Fruit fly (Drosophila melanogaster) whole organism, embryonic: Measurements from ENCODE around the gene Dus1.

Source experiments
- ATbp ChIP-seq: fragments of 200-800 bp; sonication (Bioruptor generic); optimal IDR thresholded peaks from 2 replicates; lab custom pipeline; 2017; ENCODE audit warnings: missing biosample characterization, mild to moderate bottlenecking, missing genetic modification characterization, missing genetic modification reagents
- Ada2b ChIP-seq: fragments of 200-800 bp; sonication (Bioruptor generic); IDR thresholded peaks from 2 replicates; pipeline ENCODE4 v1.3.6; 2022; ENCODE audit warnings: missing biosample characterization, missing genetic modification characterization
- Atf-2 ChIP-seq: fragments of 200-800 bp; sonication (Bioruptor generic); optimal IDR thresholded peaks from 2 replicates; lab custom pipeline; 2016; ENCODE audit warnings: missing biosample characterization, missing genetic modification characterization
- B-H1 ChIP-seq: fragments of 200-800 bp; sonication (Bioruptor generic); IDR thresholded peaks from 3 replicates; pipeline ENCODE4 v1.3.6; 2022; ENCODE audit warnings: missing biosample characterization, missing genetic modification characterization
- CG10274 ChIP-seq: fragments of 200-800 bp; sonication (Bioruptor generic); optimal IDR thresholded peaks from 3 replicates; lab custom pipeline; 2017; ENCODE audit warnings: missing biosample characterization, mild to moderate bottlenecking, missing genetic modification characterization
- CG11504 ChIP-seq: fragments of 200-800 bp; sonication (Bioruptor generic); optimal IDR thresholded peaks from 3 replicates; lab custom pipeline; 2019; ENCODE audit warnings: missing biosample characterization, mild to moderate bottlenecking, missing genetic modification characterization, moderate library complexity
- CG11560 ChIP-seq: fragments of 200-800 bp; sonication (Bioruptor generic); IDR thresholded peaks from 3 replicates; pipeline ENCODE4 v1.3.6; 2022; ENCODE audit warnings: missing biosample characterization, missing genetic modification characterization
- CG12219 ChIP-seq: fragments of 200-800 bp; sonication (Bioruptor generic); optimal IDR thresholded peaks from 3 replicates; lab custom pipeline; 2018; ENCODE audit warnings: missing biosample characterization, mild to moderate bottlenecking, missing genetic modification characterization
- CG13894 ChIP-seq: fragments of 200-800 bp; sonication (Bioruptor generic); optimal IDR thresholded peaks from 3 replicates; lab custom pipeline; 2018; ENCODE audit warnings: missing biosample characterization, mild to moderate bottlenecking, missing genetic modification characterization, moderate library complexity
- CG14050 ChIP-seq: fragments of 200-800 bp; sonication (Bioruptor generic); IDR thresholded peaks from 3 replicates; pipeline ENCODE4 v1.3.6; 2022; ENCODE audit warnings: missing biosample characterization, missing genetic modification characterization
- CG14667 ChIP-seq: fragments of 200-800 bp; sonication (Bioruptor generic); IDR thresholded peaks from 2 replicates; pipeline ENCODE4 v1.3.6; 2022; ENCODE audit warnings: missing biosample characterization, missing genetic modification characterization
- CG1647 ChIP-seq: fragments of 200-800 bp; sonication (Bioruptor generic); optimal IDR thresholded peaks from 3 replicates; lab custom pipeline; 2016; ENCODE audit warnings: missing biosample characterization, missing genetic modification characterization
- CG17802 ChIP-seq: fragments of 200-800 bp; sonication (Bioruptor generic); optimal IDR thresholded peaks from 2 replicates; lab custom pipeline; 2018; ENCODE audit warnings: missing biosample characterization, mild to moderate bottlenecking, missing genetic modification characterization, moderate library complexity
- CG30403 ChIP-seq: fragments of 200-800 bp; sonication (Bioruptor generic); optimal IDR thresholded peaks from 3 replicates; lab custom pipeline; 2016; ENCODE audit warnings: missing biosample characterization, missing genetic modification characterization
- CG32767 ChIP-seq: fragments of 200-800 bp; sonication (Bioruptor generic); IDR thresholded peaks from 2 replicates; pipeline ENCODE4 v1.3.6; 2022; ENCODE audit warnings: missing biosample characterization, missing genetic modification characterization
- CG42726 ChIP-seq: fragments of 200-800 bp; sonication (Bioruptor generic); IDR thresholded peaks from 2 replicates; pipeline ENCODE4 v1.3.6; 2022; ENCODE audit warnings: missing biosample characterization, missing genetic modification characterization; ENCODE audit not compliant: partially characterized antibody
- CG6175 ChIP-seq: fragments of 200-800 bp; sonication (Bioruptor generic); IDR thresholded peaks from 3 replicates; pipeline ENCODE4 v1.3.6; 2022; ENCODE audit warnings: missing biosample characterization, missing genetic modification characterization
- CG6654 ChIP-seq: fragments of 200-800 bp; sonication (Bioruptor generic); optimal IDR thresholded peaks from 2 replicates; lab custom pipeline; 2017; ENCODE audit warnings: missing biosample characterization, mild to moderate bottlenecking, missing genetic modification characterization
- CG6683 ChIP-seq: fragments of 200-800 bp; sonication (Bioruptor generic); optimal IDR thresholded peaks from 2 replicates; lab custom pipeline; 2017; ENCODE audit warnings: missing biosample characterization, mild to moderate bottlenecking, missing genetic modification characterization, missing genetic modification reagents
- CG8388 ChIP-seq: fragments of 200-800 bp; sonication (Bioruptor generic); optimal IDR thresholded peaks from 2 replicates; lab custom pipeline; 2019; ENCODE audit warnings: missing biosample characterization, mild to moderate bottlenecking, missing genetic modification characterization, moderate library complexity
- CG8924 ChIP-seq: fragments of 200-800 bp; optimal IDR thresholded peaks from 3 replicates; lab custom pipeline; 2019; ENCODE audit warnings: missing biosample characterization, mild to moderate bottlenecking, missing genetic modification characterization, moderate library complexity
- Dip2 ChIP-seq: fragments of 200-800 bp; sonication (Bioruptor generic); IDR thresholded peaks from 2 replicates; pipeline ENCODE4 v1.3.6; 2022; ENCODE audit warnings: missing biosample characterization, missing genetic modification characterization
- ERR ChIP-seq: fragments of 200-800 bp; sonication (Bioruptor generic); optimal IDR thresholded peaks from 2 replicates; lab custom pipeline; 2016; ENCODE audit warnings: missing biosample characterization, missing genetic modification characterization
- Fer1 ChIP-seq: fragments of 200-800 bp; sonication (Bioruptor generic); optimal IDR thresholded peaks from 2 replicates; lab custom pipeline; 2017; ENCODE audit warnings: missing biosample characterization, mild to moderate bottlenecking, missing genetic modification characterization
- Mad ChIP-seq: fragments of 200-800 bp; sonication (Bioruptor generic); optimal IDR thresholded peaks from 2 replicates; lab custom pipeline; 2016; ENCODE audit warnings: missing biosample characterization, missing genetic modification characterization
- Mes4 ChIP-seq: fragments of 200-800 bp; sonication (Bioruptor generic); optimal IDR thresholded peaks from 2 replicates; lab custom pipeline; 2016; ENCODE audit warnings: missing biosample characterization, missing genetic modification characterization
- Ptx1 ChIP-seq: fragments of 200-800 bp; sonication (Bioruptor generic); IDR thresholded peaks from 2 replicates; pipeline ENCODE4 v1.3.6; 2022; ENCODE audit warnings: missing biosample characterization, missing genetic modification characterization
- Scr ChIP-seq: fragments of 200-800 bp; sonication (Bioruptor generic); IDR thresholded peaks from 2 replicates; pipeline ENCODE4 v1.3.6; 2022; ENCODE audit warnings: missing biosample characterization, missing genetic modification characterization; ENCODE audit not compliant: partially characterized antibody
- ato ChIP-seq: fragments of 200-800 bp; sonication (Bioruptor generic); IDR thresholded peaks from 2 replicates; pipeline ENCODE4 v1.3.6; 2022; ENCODE audit warnings: missing biosample characterization, missing genetic modification characterization; ENCODE audit not compliant: partially characterized antibody
- chinmo ChIP-seq: fragments of 200-800 bp; sonication (Bioruptor generic); IDR thresholded peaks from 4 replicates; pipeline ENCODE4 v1.3.6; 2022; ENCODE audit warnings: missing biosample characterization, missing genetic modification characterization; ENCODE audit not compliant: partially characterized antibody
- dmrt99B ChIP-seq: fragments of 200-800 bp; sonication (Bioruptor generic); optimal IDR thresholded peaks from 2 replicates; lab custom pipeline; 2018; ENCODE audit warnings: missing biosample characterization, mild to moderate bottlenecking, missing genetic modification characterization, moderate library complexity
- fd96Cb ChIP-seq: fragments of 200-800 bp; sonication (Bioruptor generic); optimal IDR thresholded peaks from 2 replicates; lab custom pipeline; 2018; ENCODE audit warnings: missing biosample characterization, mild to moderate bottlenecking, missing genetic modification characterization, moderate library complexity
- gcm ChIP-seq: fragments of 200-800 bp; sonication (Bioruptor generic); optimal IDR thresholded peaks from 2 replicates; lab custom pipeline; 2019; ENCODE audit warnings: missing biosample characterization, mild to moderate bottlenecking, missing genetic modification characterization, moderate library complexity
- grn ChIP-seq: fragments of 200-800 bp; sonication (Bioruptor generic); optimal IDR thresholded peaks from 3 replicates; lab custom pipeline; 2017; ENCODE audit warnings: missing biosample characterization, missing genetic modification characterization
- hkb ChIP-seq, 2 experiments: fragments of 200-800 bp in 1 of 2; fragments of >200 bp in 1 of 2; sonication (Bioruptor generic) in 1 of 2; IDR thresholded peaks in 1 of 2; optimal IDR thresholded peaks in 1 of 2; 2 replicates each; pipeline versions ENCODE4 v1.3.6 to Lab custom; 2017 to 2022; ENCODE audit warnings: missing biosample characterization in 1 of 2, missing genetic modification characterization in 1 of 2
- ind ChIP-seq: fragments of 200-800 bp; sonication (Bioruptor generic); optimal IDR thresholded peaks from 3 replicates; lab custom pipeline; 2016; ENCODE audit warnings: missing biosample characterization, missing genetic modification characterization
- ken ChIP-seq: fragments of 200-800 bp; sonication (Bioruptor generic); IDR thresholded peaks from 3 replicates; pipeline ENCODE4 v1.3.6; 2022; ENCODE audit warnings: missing biosample characterization, missing genetic modification characterization
- knrl ChIP-seq: fragments of 200-800 bp; sonication (Bioruptor generic); IDR thresholded peaks from 3 replicates; pipeline ENCODE4 v1.3.6; 2022; ENCODE audit warnings: missing biosample characterization, missing genetic modification characterization; ENCODE audit not compliant: partially characterized antibody
- nau ChIP-seq: fragments of 200-800 bp; sonication (Bioruptor generic); optimal IDR thresholded peaks from 3 replicates; lab custom pipeline; 2017; ENCODE audit warnings: missing biosample characterization, mild to moderate bottlenecking, missing genetic modification characterization, missing genetic modification reagents
- nerfin-2 ChIP-seq: fragments of 200-800 bp; sonication (Bioruptor generic); IDR thresholded peaks from 2 replicates; pipeline ENCODE4 v1.3.6; 2022; ENCODE audit warnings: missing biosample characterization, missing genetic modification characterization; ENCODE audit not compliant: partially characterized antibody
- oc ChIP-seq: fragments of 200-800 bp; sonication (Bioruptor generic); optimal IDR thresholded peaks from 2 replicates; lab custom pipeline; 2018; ENCODE audit warnings: missing biosample characterization, mild to moderate bottlenecking, missing genetic modification characterization, moderate library complexity
- phol ChIP-seq: fragments of 200-800 bp; sonication (Bioruptor generic); optimal IDR thresholded peaks from 3 replicates; lab custom pipeline; 2018; ENCODE audit warnings: missing biosample characterization, mild to moderate bottlenecking, missing genetic modification characterization, moderate library complexity
- pita ChIP-seq: fragments of 200-800 bp; sonication (Bioruptor generic); optimal IDR thresholded peaks from 2 replicates; lab custom pipeline; 2017; ENCODE audit warnings: missing biosample characterization, mild to moderate bottlenecking, missing genetic modification characterization
- pum ChIP-seq: fragments of 200-800 bp; sonication (Bioruptor generic); optimal IDR thresholded peaks from 2 replicates; lab custom pipeline; 2016; ENCODE audit warnings: missing biosample characterization, missing genetic modification characterization
- sima ChIP-seq: fragments of 200-800 bp; sonication (Bioruptor generic); optimal IDR thresholded peaks from 2 replicates; lab custom pipeline; 2016; ENCODE audit warnings: missing biosample characterization, missing genetic modification characterization
- slbo ChIP-seq: fragments of 200-800 bp; sonication (Bioruptor generic); IDR thresholded peaks from 2 replicates; pipeline ENCODE4 v1.3.6; 2022; ENCODE audit warnings: missing biosample characterization, missing genetic modification characterization
- usp ChIP-seq: fragments of >200 bp; optimal IDR thresholded peaks from 2 replicates; lab custom pipeline; 2017; ENCODE audit warnings: missing biosample characterization, missing genetic modification characterization
- wdn ChIP-seq: fragments of 200-800 bp; sonication (Bioruptor generic); IDR thresholded peaks from 2 replicates; pipeline ENCODE4 v1.3.6; 2022; ENCODE audit warnings: missing biosample characterization, missing genetic modification characterization
- zen2 ChIP-seq: fragments of 200-800 bp; sonication (Bioruptor generic); IDR thresholded peaks from 3 replicates; pipeline ENCODE4 v1.3.6; 2022; ENCODE audit warnings: missing biosample characterization, missing genetic modification characterization; ENCODE audit not compliant: partially characterized antibody
- zf30C ChIP-seq: fragments of 200-800 bp; sonication (Bioruptor generic); optimal IDR thresholded peaks from 3 replicates; lab custom pipeline; 2018; ENCODE audit warnings: missing biosample characterization, mild to moderate bottlenecking, missing genetic modification characterization

Gene Dus1

dm6 chr2L:223351-223750 is 48.2 kb downstream of the Dus1 start (continued):
- TF ChIP-seq sima (GFP tag; lab: Kevin White, UChicago), result peak; percentile 55
- peak; percentile 90 for TF ChIP-seq ken (GFP tag; lab: Robert Waterston, UW)
- TF ChIP-seq phol (tag; lab: Kevin White, UChicago), result peak; percentile 87
- TF ChIP-seq CG13894 (tag; lab: Kevin White, UChicago), result no peak
- no peak for TF ChIP-seq pita (GFP tag; lab: Kevin White, UChicago)
- peak; percentile 45 for TF ChIP-seq CG10274 (GFP tag; lab: Kevin White, UChicago)
- TF ChIP-seq pum (GFP tag; lab: Kevin White, UChicago), result peak; percentile 84
- no peak for TF ChIP-seq grn (GFP tag; lab: Kevin White, UChicago)
- TF ChIP-seq Dip2, result peak; percentile 39; the same call in 1 of the 2 replicates
- peak; percentile 66; the same call in 1 of the 2 replicates for TF ChIP-seq wdn
- TF ChIP-seq dmrt99B (tag; lab: Kevin White, UChicago), result peak; percentile 90
- peak; percentile 90 for TF ChIP-seq CG8388 (GFP tag; lab: Kevin White, UChicago)
- peak; percentile 51 for TF ChIP-seq Fer1 (GFP tag; lab: Kevin White, UChicago)
- peak; percentile 79 for TF ChIP-seq Mes4 (GFP tag; lab: Kevin White, UChicago)
- TF ChIP-seq CG11560 (tag; lab: Robert Waterston, UW), result peak; percentile 41; the same call in 1 of the 3 replicates
- peak; percentile 79 for TF ChIP-seq oc (tag; lab: Kevin White, UChicago)
- TF ChIP-seq gcm (GFP tag; lab: Kevin White, UChicago), result peak; percentile 81
- TF ChIP-seq CG8924, result peak; percentile 74
- peak; percentile 70 for TF ChIP-seq CG17802 (tag; lab: Kevin White, UChicago)
- peak; percentile 89 for TF ChIP-seq Ptx1 (GFP tag; lab: Robert Waterston, UW)
- TF ChIP-seq Scr (GFP tag; lab: Robert Waterston, UW), result no peak
- peak; percentile 88 for TF ChIP-seq CG30403
- peak; percentile 54 for TF ChIP-seq CG6654 (GFP tag; lab: Kevin White, UChicago)
- peak; percentile 76 for TF ChIP-seq nau (GFP tag; lab: Kevin White, UChicago)
- TF ChIP-seq Mad (GFP tag; lab: Kevin White, UChicago), result peak; percentile 76
- TF ChIP-seq Ada2b, result peak; percentile 87
- peak; percentile 90 for TF ChIP-seq Atf-2 (GFP tag; lab: Kevin White, UChicago)
- no peak for TF ChIP-seq CG42726 (GFP tag; lab: Robert Waterston, UW)
- TF ChIP-seq zen2, result no peak
- TF ChIP-seq ind, result peak; percentile 77
- no peak for TF ChIP-seq usp (GFP tag; lab: Kevin White, UChicago)
- TF ChIP-seq CG6683, result peak; percentile 43
- no peak for TF ChIP-seq ato
- TF ChIP-seq ATbp (GFP tag; lab: Kevin White, UChicago), result peak; percentile 91
- TF ChIP-seq slbo (GFP tag; lab: Robert Waterston, UW), result peak; percentile 80
- peak; percentile 87 for TF ChIP-seq CG14050 (GFP tag; lab: Robert Waterston, UW)
- peak; percentile 69 for TF ChIP-seq CG32767
- TF ChIP-seq fd96Cb, result peak; percentile 87
- no peak for TF ChIP-seq knrl (GFP tag; lab: Robert Waterston, UW)
- peak; percentile 87 for TF ChIP-seq B-H1 (GFP tag; lab: Robert Waterston, UW)
- no peak for TF ChIP-seq zf30C (GFP tag; lab: Kevin White, UChicago)
- TF ChIP-seq CG1647 (GFP tag; lab: Kevin White, UChicago), result peak; percentile 88
- peak; percentile 70 for TF ChIP-seq ERR (GFP tag; lab: Kevin White, UChicago)
- no peak for TF ChIP-seq CG6175
- TF ChIP-seq CG11504 (tag; lab: Kevin White, UChicago), result peak; percentile 87
- TF ChIP-seq hkb (optimal IDR thresholded peaks at IDR 0.05; lab: Kevin White, UChicago), result no peak
- TF ChIP-seq hkb (GFP tag; IDR thresholded peaks at IDR 0.05; lab: Robert Waterston, UW), result peak; percentile 92
- no peak for TF ChIP-seq chinmo (GFP tag; lab: Robert Waterston, UW)
- peak; percentile 84 for TF ChIP-seq CG14667 (GFP tag; lab: Robert Waterston, UW)
- no peak for TF ChIP-seq nerfin-2 (GFP tag; lab: Robert Waterston, UW)
- peak; percentile 81 for TF ChIP-seq CG12219 (GFP tag; lab: Kevin White, UChicago)
